Worm (Caenorhabditis elegans) whole organism, L1 larva: ENCODE results near the gene spe-39.

Experiments
- C04F5.9 ChIP-seq: sonication (generic microtip); optimal IDR thresholded peaks from 2 replicates; lab custom pipeline; 2016; ENCODE audit warnings: missing genetic modification characterization, missing compliant biosample characterization
- C34B4.2 ChIP-seq: sonication (generic microtip); optimal IDR thresholded peaks from 2 replicates; lab custom pipeline; 2017; ENCODE audit warnings: mild to moderate bottlenecking, missing genetic modification characterization, missing compliant biosample characterization
- F16B12.6 ChIP-seq: fragments of 150-350 bp; optimal IDR thresholded peaks from 2 replicates; lab custom pipeline; 2014; ENCODE audit warnings: missing biosample characterization, missing genetic modification characterization
- alr-1 ChIP-seq: fragments of 200-800 bp; sonication (Bioruptor generic); optimal IDR thresholded peaks from 2 replicates; lab custom pipeline; 2018; ENCODE audit warnings: borderline replicate concordance, mild to moderate bottlenecking, missing genetic modification characterization, missing compliant biosample characterization
- aly-2 ChIP-seq: fragments of 150-350 bp; optimal IDR thresholded peaks from 2 replicates; lab custom pipeline; 2014; ENCODE audit warnings: missing biosample characterization, missing genetic modification characterization
- blmp-1 ChIP-seq: fragments of 150-350 bp; optimal IDR thresholded peaks from 2 replicates; lab custom pipeline; 2014; ENCODE audit warnings: missing biosample characterization, missing genetic modification characterization
- ceh-63 ChIP-seq: fragments of 200-800 bp; sonication (Bioruptor generic); optimal IDR thresholded peaks from 2 replicates; lab custom pipeline; 2018; ENCODE audit warnings: mild to moderate bottlenecking, missing genetic modification characterization, missing compliant biosample characterization
- ceh-8 ChIP-seq: fragments of 200-800 bp; sonication (Bioruptor generic); optimal IDR thresholded peaks from 2 replicates; lab custom pipeline; 2018; ENCODE audit warnings: mild to moderate bottlenecking, missing genetic modification characterization, moderate library complexity, missing compliant biosample characterization
- ceh-82 ChIP-seq, 3 experiments: fragments of 150-350 bp in 1 of 3; sonication (generic microtip) in 2 of 3; optimal IDR thresholded peaks; 2 replicates each; lab custom pipeline; 2014 to 2017; ENCODE audit warnings: missing biosample characterization in 3 of 3, missing genetic modification characterization in 3 of 3
- ceh-88 ChIP-seq: fragments of 200-800 bp; sonication (Bioruptor generic); IDR thresholded peaks from 2 replicates; pipeline ENCODE4 v1.3.6; 2022; ENCODE audit warnings: missing genetic modification characterization, missing compliant biosample characterization
- ceh-90 ChIP-seq: sonication (generic microtip); optimal IDR thresholded peaks from 2 replicates; lab custom pipeline; 2016; ENCODE audit warnings: missing genetic modification characterization, missing compliant biosample characterization
- ces-1 ChIP-seq: fragments of 150-350 bp; optimal IDR thresholded peaks from 2 replicates; lab custom pipeline; 2014; ENCODE audit warnings: missing biosample characterization, missing genetic modification reagents, missing genetic modification characterization
- dsc-1 ChIP-seq: sonication (generic microtip); optimal IDR thresholded peaks from 2 replicates; lab custom pipeline; 2016; ENCODE audit warnings: mild to moderate bottlenecking, missing genetic modification characterization, missing compliant biosample characterization
- efl-3 ChIP-seq: fragments of 200-800 bp; sonication (Bioruptor generic); optimal IDR thresholded peaks from 2 replicates; lab custom pipeline; 2018; ENCODE audit warnings: mild to moderate bottlenecking, missing genetic modification characterization, missing compliant biosample characterization
- egl-13 ChIP-seq: sonication (generic microtip); optimal IDR thresholded peaks from 2 replicates; lab custom pipeline; 2016; ENCODE audit warnings: missing genotype, missing genetic modification reagents, missing genetic modification characterization, missing compliant biosample characterization
- egl-27 ChIP-seq, 2 experiments: fragments of 150-350 bp in 1 of 2; sonication (generic microtip); optimal IDR thresholded peaks; 3 replicates each; lab custom pipeline; 2017 to 2018; ENCODE audit warnings: missing biosample characterization in 2 of 2, missing genetic modification characterization in 2 of 2, missing genetic modification reagents in 2 of 2
- ets-5 ChIP-seq: fragments of 200-800 bp; sonication (Bioruptor generic); IDR thresholded peaks from 2 replicates; pipeline ENCODE4 v1.3.6; 2022; ENCODE audit warnings: missing genetic modification characterization, missing compliant biosample characterization
- grh-1 ChIP-seq: fragments of 200-800 bp; sonication (Bioruptor generic); IDR thresholded peaks from 2 replicates; pipeline ENCODE4 v1.3.6; 2022; ENCODE audit warnings: missing genetic modification reagents, missing genetic modification characterization, missing compliant biosample characterization
- hlh-17 ChIP-seq: fragments of 200-800 bp; sonication (Bioruptor generic); optimal IDR thresholded peaks from 2 replicates; lab custom pipeline; 2018; ENCODE audit warnings: missing genetic modification characterization, mild to moderate bottlenecking, missing compliant biosample characterization, moderate library complexity, borderline replicate concordance
- hlh-4 ChIP-seq: sonication (generic microtip); optimal IDR thresholded peaks from 2 replicates; lab custom pipeline; 2016; ENCODE audit warnings: mild to moderate bottlenecking, missing genetic modification characterization, missing compliant biosample characterization
- hpl-2 ChIP-seq: fragments of 150-350 bp; optimal IDR thresholded peaks from 2 replicates; lab custom pipeline; 2014; ENCODE audit warnings: missing biosample characterization, missing genetic modification reagents, missing genetic modification characterization
- irx-1 ChIP-seq: sonication (generic microtip); optimal IDR thresholded peaks from 2 replicates; lab custom pipeline; 2016; ENCODE audit warnings: missing genetic modification characterization, missing compliant biosample characterization
- isw-1 ChIP-seq: fragments of 200-800 bp; sonication (Bioruptor generic); IDR thresholded peaks from 2 replicates; pipeline ENCODE4 v1.3.6; 2022; ENCODE audit warnings: missing genetic modification characterization, missing compliant biosample characterization
- lin-13 ChIP-seq: fragments of 150-350 bp; optimal IDR thresholded peaks from 2 replicates; lab custom pipeline; 2014; ENCODE audit warnings: missing biosample characterization, missing genetic modification reagents, missing genetic modification characterization
- lin-14 ChIP-seq: fragments of 200-800 bp; sonication (Bioruptor generic); optimal IDR thresholded peaks from 2 replicates; lab custom pipeline; 2018; ENCODE audit warnings: mild to moderate bottlenecking, missing genetic modification characterization, moderate library complexity, missing compliant biosample characterization
- lin-15B ChIP-seq: fragments of 150-350 bp; sonication (generic microtip); optimal IDR thresholded peaks from 3 replicates; lab custom pipeline; 2014; ENCODE audit warnings: missing biosample characterization, missing genetic modification characterization
- lin-35 ChIP-seq, 2 experiments: fragments of 150-350 bp; optimal IDR thresholded peaks; 2 replicates each; lab custom pipeline; 2014; ENCODE audit warnings: missing biosample characterization in 2 of 2, missing genetic modification characterization in 2 of 2, missing genetic modification reagents in 2 of 2
- lin-39 ChIP-seq: fragments of 150-350 bp; optimal IDR thresholded peaks from 2 replicates; lab custom pipeline; 2014; ENCODE audit warnings: missing biosample characterization, missing genetic modification reagents, missing genetic modification characterization
- lsy-2 ChIP-seq, 2 experiments: fragments of 150-350 bp; optimal IDR thresholded peaks; 2 replicates each; lab custom pipeline; 2014; ENCODE audit warnings: missing biosample characterization in 2 of 2, missing genetic modification characterization in 2 of 2
- mab-9 ChIP-seq: fragments of 200-800 bp; sonication (Bioruptor generic); IDR thresholded peaks from 2 replicates; pipeline ENCODE4 v1.3.6; 2022; ENCODE audit warnings: missing genetic modification reagents, missing genetic modification characterization, missing compliant biosample characterization
- mdl-1 ChIP-seq, 2 experiments: fragments of 150-350 bp; optimal IDR thresholded peaks; 2 replicates each; lab custom pipeline; 2014 to 2017; ENCODE audit warnings: missing biosample characterization in 2 of 2, missing genetic modification characterization in 2 of 2, inconsistent platforms in 1 of 2
- mef-2 ChIP-seq: fragments of 150-350 bp; optimal IDR thresholded peaks from 2 replicates; lab custom pipeline; 2014; ENCODE audit warnings: missing biosample characterization, missing genetic modification characterization
- nhr-12 ChIP-seq: sonication (generic microtip); optimal IDR thresholded peaks from 2 replicates; lab custom pipeline; 2017; ENCODE audit warnings: missing biosample characterization, missing genetic modification characterization
- nhr-20 ChIP-seq: sonication (generic microtip); optimal IDR thresholded peaks from 2 replicates; lab custom pipeline; 2016; ENCODE audit warnings: mild to moderate bottlenecking, missing genetic modification characterization, missing compliant biosample characterization
- nhr-237 ChIP-seq: fragments of 150-350 bp; optimal IDR thresholded peaks from 2 replicates; lab custom pipeline; 2014; ENCODE audit warnings: missing biosample characterization, missing genetic modification characterization
- nhr-47 ChIP-seq: sonication (generic microtip); optimal IDR thresholded peaks from 2 replicates; lab custom pipeline; 2016; ENCODE audit warnings: mild to moderate bottlenecking, missing genetic modification characterization, moderate library complexity, missing compliant biosample characterization
- nhr-71 ChIP-seq: sonication (generic microtip); optimal IDR thresholded peaks from 2 replicates; lab custom pipeline; 2016; ENCODE audit warnings: mild to moderate bottlenecking, missing genetic modification characterization, moderate library complexity, missing compliant biosample characterization
- nhr-85 ChIP-seq: sonication (generic microtip); peaks from one replicate; lab custom pipeline; 2016; ENCODE audit warnings: missing genetic modification characterization, inconsistent platforms, missing compliant biosample characterization
- nhr-90 ChIP-seq: sonication (generic microtip); optimal IDR thresholded peaks from 2 replicates; lab custom pipeline; 2016; ENCODE audit warnings: mild to moderate bottlenecking, missing genetic modification characterization, missing compliant biosample characterization; ENCODE audit not compliant: poor library complexity
- pag-3 ChIP-seq: sonication (generic microtip); optimal IDR thresholded peaks from 2 replicates; lab custom pipeline; 2017; ENCODE audit warnings: missing genetic modification characterization, mild to moderate bottlenecking, missing compliant biosample characterization, antibody characterized with exemption, borderline replicate concordance; ENCODE audit not compliant: insufficient read depth
- pax-3 ChIP-seq: fragments of 200-800 bp; sonication (Bioruptor generic); optimal IDR thresholded peaks from 2 replicates; lab custom pipeline; 2018; ENCODE audit warnings: mild to moderate bottlenecking, missing genetic modification characterization, moderate library complexity, missing compliant biosample characterization
- skn-1 ChIP-seq: fragments of 150-350 bp; optimal IDR thresholded peaks from 2 replicates; lab custom pipeline; 2014; ENCODE audit warnings: missing biosample characterization, missing genetic modification characterization
- snpc-4 ChIP-seq: fragments of 150-350 bp; optimal IDR thresholded peaks from 2 replicates; lab custom pipeline; 2014; ENCODE audit warnings: missing biosample characterization, missing genetic modification characterization
- snu-23 ChIP-seq: sonication (generic microtip); optimal IDR thresholded peaks from 2 replicates; lab custom pipeline; 2016; ENCODE audit warnings: missing genetic modification characterization, missing compliant biosample characterization
- sptf-1 ChIP-seq: fragments of 150-350 bp; optimal IDR thresholded peaks from 2 replicates; lab custom pipeline; 2014; ENCODE audit warnings: missing biosample characterization, missing genetic modification characterization
- sup-37 ChIP-seq: fragments of 200-800 bp; sonication (Bioruptor generic); optimal IDR thresholded peaks from 2 replicates; lab custom pipeline; 2018; ENCODE audit warnings: mild to moderate bottlenecking, missing genetic modification characterization, missing compliant biosample characterization
- swsn-7 ChIP-seq: sonication (generic microtip); optimal IDR thresholded peaks from 2 replicates; lab custom pipeline; 2016; ENCODE audit warnings: missing genetic modification characterization, missing compliant biosample characterization
- tbx-2 ChIP-seq: sonication (generic microtip); optimal IDR thresholded peaks from 2 replicates; lab custom pipeline; 2016; ENCODE audit warnings: missing genetic modification characterization, missing compliant biosample characterization
- vab-15 ChIP-seq: sonication (generic microtip); optimal IDR thresholded peaks from 2 replicates; lab custom pipeline; 2017; ENCODE audit warnings: missing genotype, mild to moderate bottlenecking, missing genetic modification characterization, missing compliant biosample characterization
- xbp-1 ChIP-seq: sonication (generic microtip); optimal IDR thresholded peaks from 2 replicates; lab custom pipeline; 2016; ENCODE audit warnings: missing genetic modification characterization, missing compliant biosample characterization
- zip-4 ChIP-seq: fragments of 200-800 bp; sonication (Bioruptor generic); optimal IDR thresholded peaks from 2 replicates; lab custom pipeline; 2018; ENCODE audit warnings: mild to moderate bottlenecking, missing genetic modification characterization, moderate library complexity, missing compliant biosample characterization
- ztf-11 ChIP-seq, 2 experiments: sonication (generic microtip); optimal IDR thresholded peaks; 2 replicates each; lab custom pipeline; 2016 to 2017; ENCODE audit warnings: missing genetic modification characterization in 2 of 2, missing biosample characterization in 1 of 2, missing compliant biosample characterization in 1 of 2
- ztf-4 ChIP-seq: fragments of 150-350 bp; optimal IDR thresholded peaks from 2 replicates; lab custom pipeline; 2014; ENCODE audit warnings: missing biosample characterization, missing genetic modification characterization

Gene spe-39

DNA sequence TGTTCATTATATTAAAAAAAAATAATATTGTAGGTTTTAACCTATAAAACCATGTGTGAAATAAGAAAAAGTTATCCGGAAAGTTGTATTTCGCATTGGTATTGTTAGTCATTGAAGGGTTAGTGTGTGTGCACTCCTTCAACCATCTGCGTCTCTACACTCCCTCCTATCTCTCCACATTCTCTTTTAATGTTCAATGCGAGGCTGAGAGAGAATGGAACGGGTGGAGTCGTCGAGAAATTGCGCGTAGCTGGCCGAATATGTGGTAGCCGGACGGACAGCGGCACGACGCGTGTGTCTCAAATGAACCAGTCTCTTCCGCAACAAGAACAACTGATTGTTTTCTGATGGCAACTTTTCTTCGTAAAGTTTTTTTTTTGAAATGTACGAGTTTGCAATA, 11.6 kb downstream of the spe-39 start (continued):
- TF ChIP-seq isw-1, result no peak
- TF ChIP-seq vab-15 (tag; lab: Kevin White, UChicago), result no peak
- no peak for TF ChIP-seq ztf-11 (tag; optimal IDR thresholded peaks at IDR 0.05; lab: Kevin White, UChicago)
- TF ChIP-seq mdl-1 (tag; optimal IDR thresholded peaks at IDR 0.05; lab: Kevin White, UChicago), result peak in 1 of 2 experiments; percentile 18
- no peak for TF ChIP-seq ces-1
- peak; percentile 8 for TF ChIP-seq swsn-7 (tag; lab: Kevin White, UChicago)
- no peak for TF ChIP-seq hpl-2 (GFP tag; lab: Kevin White, UChicago)
- no peak for TF ChIP-seq alr-1 (tag; lab: Kevin White, UChicago)
- peak; percentile 16 for TF ChIP-seq nhr-85
- TF ChIP-seq lin-13 (GFP tag; lab: Kevin White, UChicago), result no peak
- peak; percentile 6 for TF ChIP-seq xbp-1 (tag; lab: Kevin White, UChicago)
- peak; percentile 91 for TF ChIP-seq lin-14 (GFP tag; lab: Kevin White, UChicago)
- no peak for TF ChIP-seq aly-2 (tag; lab: Kevin White, UChicago)
- peak; percentile 8 for TF ChIP-seq dsc-1
- TF ChIP-seq nhr-237, result no peak
- no peak for TF ChIP-seq C34B4.2 (tag; lab: Kevin White, UChicago)
- TF ChIP-seq F16B12.6 (tag; lab: Kevin White, UChicago), result no peak
- no peak for TF ChIP-seq hlh-4
- TF ChIP-seq nhr-47 (tag; lab: Kevin White, UChicago), result peak; percentile 6
- no peak for TF ChIP-seq lin-39
- TF ChIP-seq lin-35 (GFP tag; optimal IDR thresholded peaks at IDR 0.05; lab: Kevin White, UChicago), result peak in 1 of 2 experiments; percentile 12
- no peak for TF ChIP-seq egl-13 (tag; lab: Kevin White, UChicago)
- TF ChIP-seq pag-3 (tag; lab: Kevin White, UChicago), result no peak
- TF ChIP-seq nhr-20 (tag; lab: Kevin White, UChicago), result peak; percentile 22
- no peak for TF ChIP-seq egl-27 (tag; optimal IDR thresholded peaks at IDR 0.05; lab: Kevin White, UChicago)
- TF ChIP-seq C04F5.9 (tag; lab: Kevin White, UChicago), result no peak
- TF ChIP-seq hlh-17 (GFP tag; lab: Kevin White, UChicago), result no peak
- TF ChIP-seq ceh-90 (tag; lab: Kevin White, UChicago), result no peak
- no peak for TF ChIP-seq skn-1
- peak in 2 of 3 experiments; percentile 3 to 33 for TF ChIP-seq ceh-82 (tag; optimal IDR thresholded peaks at IDR 0.05; lab: Kevin White, UChicago)
- TF ChIP-seq sptf-1 (tag; lab: Kevin White, UChicago), result no peak
- TF ChIP-seq ztf-4, result no peak
- peak; percentile 20 for TF ChIP-seq nhr-71 (tag; lab: Kevin White, UChicago)
- TF ChIP-seq ets-5 (GFP tag; lab: Robert Waterston, UW), result no peak
- TF ChIP-seq lsy-2 (tag; optimal IDR thresholded peaks at IDR 0.05; lab: Kevin White, UChicago), result peak; percentile 3 to 13
- no peak for TF ChIP-seq ceh-8
- peak; percentile 57 for TF ChIP-seq blmp-1 (tag; lab: Kevin White, UChicago)
- TF ChIP-seq mab-9, result no peak
- peak; percentile 10 for TF ChIP-seq snpc-4 (tag; lab: Kevin White, UChicago)
- no peak for TF ChIP-seq mef-2
- TF ChIP-seq efl-3 (GFP tag; lab: Kevin White, UChicago), result no peak
- peak; percentile 55 for TF ChIP-seq snu-23 (GFP tag; lab: Kevin White, UChicago)
- no peak for TF ChIP-seq ceh-63
- TF ChIP-seq pax-3 (tag; lab: Kevin White, UChicago), result no peak
- TF ChIP-seq nhr-12 (tag; lab: Kevin White, UChicago), result no peak
- no peak for TF ChIP-seq grh-1
- TF ChIP-seq irx-1 (tag; lab: Kevin White, UChicago), result no peak
- TF ChIP-seq nhr-90 (tag; lab: Kevin White, UChicago), result no peak
- TF ChIP-seq tbx-2 (tag; lab: Kevin White, UChicago), result no peak
- TF ChIP-seq lin-15B (tag; lab: Kevin White, UChicago), result no peak
- TF ChIP-seq ceh-88, result no peak
- no peak for TF ChIP-seq sup-37 (GFP tag; lab: Kevin White, UChicago)
- TF ChIP-seq zip-4 (GFP tag; lab: Kevin White, UChicago), result no peak
